Worm (Caenorhabditis elegans) whole organism, young adult: ENCODE measurements around the gene znf-598.

Source experiments
- B0019.2 ChIP-seq: fragments of 200-800 bp; sonication (Bioruptor generic); conservative IDR thresholded peaks from 2 replicates; pipeline ENCODE4 v1.3.6; 2022; ENCODE audit warnings: missing genetic modification reagents, missing genetic modification characterization, missing compliant biosample characterization
- F10E7.11 ChIP-seq: sonication (generic microtip); optimal IDR thresholded peaks from 2 replicates; lab custom pipeline; 2017; ENCODE audit warnings: mild to moderate bottlenecking, missing genetic modification characterization, moderate library complexity, missing compliant biosample characterization
- F49E8.2 ChIP-seq: sonication (generic microtip); optimal IDR thresholded peaks from 3 replicates; lab custom pipeline; 2017; ENCODE audit warnings: missing genetic modification characterization, mild to moderate bottlenecking, missing compliant biosample characterization, antibody characterized with exemption, moderate library complexity; ENCODE audit not compliant: insufficient read depth
- F57A8.1 ChIP-seq: fragments of 200-800 bp; sonication (Bioruptor generic); optimal IDR thresholded peaks from 2 replicates; lab custom pipeline; 2018; ENCODE audit warnings: mild to moderate bottlenecking, missing genetic modification characterization, moderate library complexity, missing compliant biosample characterization
- Y53F4B.3 ChIP-seq: fragments of 200-800 bp; sonication (Bioruptor generic); IDR thresholded peaks from 2 replicates; pipeline ENCODE4 v1.3.6; 2022; ENCODE audit warnings: missing genetic modification reagents, missing genetic modification characterization, missing compliant biosample characterization
- ZK185.1 ChIP-seq: sonication (generic microtip); optimal IDR thresholded peaks from 2 replicates; lab custom pipeline; 2016; ENCODE audit warnings: mild to moderate bottlenecking, missing genetic modification characterization, missing compliant biosample characterization; ENCODE audit not compliant: poor library complexity, severe bottlenecking
- madf-6 ChIP-seq: fragments of 200-800 bp; sonication (Bioruptor generic); IDR thresholded peaks from 2 replicates; pipeline ENCODE4 v1.3.6; 2022; ENCODE audit warnings: missing genetic modification reagents, missing genetic modification characterization, missing compliant biosample characterization
- nhr-179 ChIP-seq: sonication (generic microtip); optimal IDR thresholded peaks from 2 replicates; lab custom pipeline; 2016; ENCODE audit warnings: mild to moderate bottlenecking, missing genetic modification characterization, missing compliant biosample characterization
- pbrm-1 ChIP-seq: fragments of 200-800 bp; sonication (Bioruptor generic); IDR thresholded peaks from 2 replicates; pipeline ENCODE4 v1.3.6; 2022; ENCODE audit warnings: missing genetic modification reagents, missing genetic modification characterization, missing compliant biosample characterization
- pha-4 ChIP-seq: fragments of 150-350 bp; sonication (generic microtip); optimal IDR thresholded peaks from 2 replicates; lab custom pipeline; 2014; ENCODE audit warnings: missing biosample characterization, missing genetic modification reagents, missing genetic modification characterization
- repo-1 ChIP-seq: sonication (generic microtip); optimal IDR thresholded peaks from 2 replicates; lab custom pipeline; 2017; ENCODE audit warnings: mild to moderate bottlenecking, missing genetic modification characterization, missing compliant biosample characterization
- tbx-9 ChIP-seq: sonication (generic microtip); optimal IDR thresholded peaks from 2 replicates; lab custom pipeline; 2016; ENCODE audit warnings: borderline replicate concordance, missing genetic modification characterization, inconsistent platforms, missing compliant biosample characterization
- ztf-6 ChIP-seq: fragments of 200-800 bp; sonication (Bioruptor generic); IDR thresholded peaks from 2 replicates; pipeline ENCODE4 v1.3.6; 2022; ENCODE audit warnings: missing genetic modification reagents, missing genetic modification characterization, missing compliant biosample characterization

ce11 chrII:7056328-7056727 lies 30.7 kb downstream of the znf-598 start:
- TF ChIP-seq F10E7.11 (no peak), nhr-179 (tag; lab: Kevin White, UChicago) (no peak), pha-4 (tag; lab: Kevin White, UChicago) (no peak), tbx-9 (no peak), madf-6 (GFP tag; lab: Robert Waterston, UW) (no peak), F49E8.2 (no peak), repo-1 (tag; lab: Kevin White, UChicago) (no peak), ZK185.1 (tag; lab: Kevin White, UChicago) (no peak), Y53F4B.3 (GFP tag; lab: Robert Waterston, UW) (no peak), ztf-6 (GFP tag; lab: Robert Waterston, UW) (no peak), B0019.2 (GFP tag; lab: Robert Waterston, UW) (no peak), F57A8.1 (GFP tag; lab: Kevin White, UChicago) (no peak), pbrm-1 (GFP tag; lab: Robert Waterston, UW) (no peak)
